Worm (Caenorhabditis elegans) whole organism, midembryonic: Measurements from ENCODE around the gene H09F14.1.

Source experiments
- T22C8.4 ChIP-seq: fragments of 200-800 bp; sonication (Bioruptor generic); IDR thresholded peaks from 2 replicates; pipeline ENCODE4 v1.3.6; 2022; ENCODE audit warnings: missing genetic modification characterization, missing compliant biosample characterization
- cog-1 ChIP-seq: sonication (generic microtip); optimal IDR thresholded peaks from 2 replicates; lab custom pipeline; 2016; ENCODE audit warnings: missing genetic modification characterization, missing compliant biosample characterization
- flt-1 ChIP-seq: fragments of 200-800 bp; sonication (Bioruptor generic); IDR thresholded peaks from 2 replicates; pipeline ENCODE4 v1.3.6; 2022; ENCODE audit warnings: missing genetic modification characterization, missing compliant biosample characterization
- klf-2 ChIP-seq: fragments of 200-800 bp; sonication (Bioruptor generic); conservative IDR thresholded peaks from 2 replicates; pipeline ENCODE4 v1.3.6; 2022; ENCODE audit warnings: missing genetic modification reagents, missing genetic modification characterization, missing compliant biosample characterization
- med-1 ChIP-seq: sonication (generic microtip); optimal IDR thresholded peaks from 2 replicates; lab custom pipeline; 2017; ENCODE audit warnings: missing genetic modification characterization, mild to moderate bottlenecking, missing compliant biosample characterization, antibody characterized with exemption, missing genetic modification reagents; ENCODE audit not compliant: insufficient read depth
- ref-1 ChIP-seq: fragments of 200-800 bp; sonication (Bioruptor generic); conservative IDR thresholded peaks from 2 replicates; pipeline ENCODE4 v1.3.6; 2022; ENCODE audit warnings: missing genetic modification reagents, missing genetic modification characterization, missing compliant biosample characterization
- ztf-29 ChIP-seq: fragments of 200-800 bp; sonication (Bioruptor generic); IDR thresholded peaks from 2 replicates; pipeline ENCODE4 v1.3.6; 2022; ENCODE audit warnings: missing genetic modification reagents, missing genetic modification characterization, missing compliant biosample characterization

ce11 chrV:10630497-10630896 is 15.1 kb upstream of the H09F14.1 start:
- TF ChIP-seq ref-1 (GFP tag; lab: Robert Waterston, UW): no peak
- TF ChIP-seq flt-1 (GFP tag; lab: Robert Waterston, UW): no peak
- no peak for TF ChIP-seq med-1 (GFP tag; lab: Kevin White, UChicago)
- TF ChIP-seq klf-2 (GFP tag; lab: Robert Waterston, UW): no peak
- no peak for TF ChIP-seq T22C8.4 (GFP tag; lab: Robert Waterston, UW)
- TF ChIP-seq ztf-29: no peak
- TF ChIP-seq cog-1 (tag; lab: Kevin White, UChicago): no peak
